Worm (Caenorhabditis elegans) whole organism, young adult: ENCODE results near the gene unk-1.

Source experiments
- B0019.2 ChIP-seq: fragments of 200-800 bp; sonication (Bioruptor generic); conservative IDR thresholded peaks from 2 replicates; pipeline ENCODE4 v1.3.6; 2022; ENCODE audit warnings: missing genetic modification reagents, missing genetic modification characterization, missing compliant biosample characterization
- F37B4.10 ChIP-seq: fragments of 200-800 bp; sonication (Bioruptor generic); IDR thresholded peaks from 2 replicates; pipeline ENCODE4 v1.3.6; 2022; ENCODE audit warnings: missing genetic modification characterization, missing compliant biosample characterization
- F39B2.1 ChIP-seq: fragments of 200-800 bp; sonication (Bioruptor generic); IDR thresholded peaks from 2 replicates; pipeline ENCODE4 v1.3.6; 2022; ENCODE audit warnings: missing genetic modification reagents, missing genetic modification characterization, missing compliant biosample characterization
- F49E8.2 ChIP-seq: sonication (generic microtip); optimal IDR thresholded peaks from 3 replicates; lab custom pipeline; 2017; ENCODE audit warnings: missing genetic modification characterization, mild to moderate bottlenecking, missing compliant biosample characterization, antibody characterized with exemption, moderate library complexity; ENCODE audit not compliant: insufficient read depth
- F57A8.1 ChIP-seq: fragments of 200-800 bp; sonication (Bioruptor generic); optimal IDR thresholded peaks from 2 replicates; lab custom pipeline; 2018; ENCODE audit warnings: mild to moderate bottlenecking, missing genetic modification characterization, moderate library complexity, missing compliant biosample characterization
- K11D2.4 ChIP-seq: fragments of 200-800 bp; sonication (Bioruptor generic); IDR thresholded peaks from 2 replicates; pipeline ENCODE4 v1.3.6; 2022; ENCODE audit warnings: missing genetic modification reagents, missing genetic modification characterization, missing compliant biosample characterization
- K12H6.12 ChIP-seq: fragments of 200-800 bp; sonication (Bioruptor generic); optimal IDR thresholded peaks from 2 replicates; lab custom pipeline; 2018; ENCODE audit warnings: mild to moderate bottlenecking, missing genetic modification characterization, missing compliant biosample characterization
- T07F8.4 ChIP-seq: sonication (generic microtip); optimal IDR thresholded peaks from 2 replicates; lab custom pipeline; 2016; ENCODE audit warnings: mild to moderate bottlenecking, missing genetic modification characterization, moderate library complexity, missing compliant biosample characterization
- Y53F4B.3 ChIP-seq: fragments of 200-800 bp; sonication (Bioruptor generic); IDR thresholded peaks from 2 replicates; pipeline ENCODE4 v1.3.6; 2022; ENCODE audit warnings: missing genetic modification reagents, missing genetic modification characterization, missing compliant biosample characterization
- Y56A3A.18 ChIP-seq: fragments of 200-800 bp; sonication (Bioruptor generic); IDR thresholded peaks from 2 replicates; pipeline ENCODE4 v1.3.6; 2022; ENCODE audit warnings: missing genetic modification reagents, missing genetic modification characterization, missing compliant biosample characterization
- Y67H2A.10 ChIP-seq: fragments of 200-800 bp; sonication (Bioruptor generic); conservative IDR thresholded peaks from 2 replicates; pipeline ENCODE4 v1.3.6; 2022; ENCODE audit warnings: missing genetic modification reagents, missing genetic modification characterization, missing compliant biosample characterization
- Y95B8A.8 ChIP-seq: fragments of 200-800 bp; sonication (Bioruptor generic); IDR thresholded peaks from 2 replicates; pipeline ENCODE4 v1.3.6; 2022; ENCODE audit warnings: missing genetic modification reagents, missing genetic modification characterization, missing compliant biosample characterization
- ZK185.1 ChIP-seq: sonication (generic microtip); optimal IDR thresholded peaks from 2 replicates; lab custom pipeline; 2016; ENCODE audit warnings: mild to moderate bottlenecking, missing genetic modification characterization, missing compliant biosample characterization; ENCODE audit not compliant: poor library complexity, severe bottlenecking
- atf-7 ChIP-seq: sonication (generic microtip); optimal IDR thresholded peaks from 2 replicates; lab custom pipeline; 2017; ENCODE audit warnings: mild to moderate bottlenecking, missing genetic modification characterization, missing compliant biosample characterization
- attf-3 ChIP-seq: fragments of 200-800 bp; sonication (Bioruptor generic); conservative IDR thresholded peaks from 2 replicates; pipeline ENCODE4 v1.3.6; 2022; ENCODE audit warnings: missing genetic modification reagents, missing genetic modification characterization, missing compliant biosample characterization
- attf-5 ChIP-seq: fragments of 200-800 bp; sonication (Bioruptor generic); optimal IDR thresholded peaks from 2 replicates; lab custom pipeline; 2018; ENCODE audit warnings: mild to moderate bottlenecking, missing genetic modification characterization, missing compliant biosample characterization
- bed-2 ChIP-seq: fragments of 200-800 bp; sonication (Bioruptor generic); IDR thresholded peaks from 2 replicates; pipeline ENCODE4 v1.3.6; 2022; ENCODE audit warnings: missing genetic modification reagents, missing genetic modification characterization, missing compliant biosample characterization
- cebp-1 ChIP-seq, 2 experiments: fragments of 200-800 bp in 1 of 2; sonication (Bioruptor generic) in 1 of 2; sonication (generic microtip) in 1 of 2; IDR thresholded peaks in 1 of 2; optimal IDR thresholded peaks in 1 of 2; 2 replicates each; pipeline versions ENCODE4 v1.3.6 to Lab custom; 2017 to 2022; ENCODE audit warnings: missing compliant biosample characterization in 2 of 2, missing genetic modification characterization in 2 of 2, mild to moderate bottlenecking in 1 of 2, missing genetic modification reagents in 1 of 2, moderate library complexity in 1 of 2
- ceh-27 ChIP-seq: fragments of 200-800 bp; sonication (Bioruptor generic); optimal IDR thresholded peaks from 2 replicates; lab custom pipeline; 2018; ENCODE audit warnings: mild to moderate bottlenecking, missing genetic modification characterization, moderate library complexity, missing compliant biosample characterization
- dpff-1 ChIP-seq: sonication (generic microtip); optimal IDR thresholded peaks from 2 replicates; lab custom pipeline; 2017; ENCODE audit warnings: mild to moderate bottlenecking, missing genetic modification characterization, missing compliant biosample characterization
- egl-44 ChIP-seq: fragments of 200-800 bp; sonication (Bioruptor generic); IDR thresholded peaks from 2 replicates; pipeline ENCODE4 v1.3.6; 2022; ENCODE audit warnings: missing genetic modification reagents, missing genetic modification characterization, missing compliant biosample characterization
- him-1 ChIP-seq: sonication (generic microtip); optimal IDR thresholded peaks from 2 replicates; lab custom pipeline; 2016; ENCODE audit warnings: missing genotype, missing genetic modification reagents, missing genetic modification characterization, missing compliant biosample characterization
- hlh-12 ChIP-seq: sonication (generic microtip); optimal IDR thresholded peaks from 2 replicates; lab custom pipeline; 2016; ENCODE audit warnings: missing genetic modification characterization, missing compliant biosample characterization
- hsf-1 ChIP-seq: fragments of 200-800 bp; sonication (Bioruptor generic); IDR thresholded peaks from 2 replicates; pipeline ENCODE4 v1.3.6; 2022; ENCODE audit warnings: missing genetic modification reagents, missing genetic modification characterization, missing compliant biosample characterization
- lin-35 ChIP-seq, 3 experiments: fragments of 150-350 bp in 2 of 3; sonication (generic microtip) in 1 of 3; optimal IDR thresholded peaks; 2 replicates each; lab custom pipeline; 2014 to 2018; ENCODE audit warnings: missing biosample characterization in 3 of 3, missing genetic modification characterization in 3 of 3, missing genetic modification reagents in 3 of 3
- lin-54 ChIP-seq: fragments of 200-800 bp; sonication (Bioruptor generic); optimal IDR thresholded peaks from 2 replicates; lab custom pipeline; 2018; ENCODE audit warnings: mild to moderate bottlenecking, missing genetic modification characterization, missing compliant biosample characterization
- lsy-27 ChIP-seq: sonication (generic microtip); optimal IDR thresholded peaks from 2 replicates; lab custom pipeline; 2017; ENCODE audit warnings: missing genetic modification characterization, mild to moderate bottlenecking, missing compliant biosample characterization, antibody characterized with exemption, missing genotype, borderline replicate concordance; ENCODE audit not compliant: insufficient read depth
- madf-8 ChIP-seq: fragments of 200-800 bp; sonication (Bioruptor generic); conservative IDR thresholded peaks from 2 replicates; pipeline ENCODE4 v1.3.6; 2022; ENCODE audit warnings: missing genetic modification reagents, missing genetic modification characterization, missing compliant biosample characterization
- mcd-1 ChIP-seq: fragments of 200-800 bp; sonication (Bioruptor generic); IDR thresholded peaks from 2 replicates; pipeline ENCODE4 v1.3.6; 2022; ENCODE audit warnings: missing genetic modification reagents, missing genetic modification characterization, missing compliant biosample characterization
- mes-4 ChIP-seq: sonication (generic microtip); optimal IDR thresholded peaks from 2 replicates; lab custom pipeline; 2016; ENCODE audit warnings: missing genotype, missing genetic modification characterization, missing compliant biosample characterization
- nfya-1 ChIP-seq: sonication (generic microtip); optimal IDR thresholded peaks from 2 replicates; lab custom pipeline; 2017; ENCODE audit warnings: antibody characterized with exemption, missing compliant biosample characterization, missing genetic modification characterization, borderline replicate concordance; ENCODE audit not compliant: insufficient read depth
- nfya-2 ChIP-seq: fragments of 200-800 bp; sonication (Bioruptor generic); IDR thresholded peaks from 2 replicates; pipeline ENCODE4 v1.3.6; 2022; ENCODE audit warnings: missing genetic modification reagents, missing genetic modification characterization, missing compliant biosample characterization
- nfyb-1 ChIP-seq: fragments of 200-800 bp; sonication (Bioruptor generic); IDR thresholded peaks from 2 replicates; pipeline ENCODE4 v1.3.6; 2022; ENCODE audit warnings: missing genetic modification reagents, missing genetic modification characterization, missing compliant biosample characterization
- nhr-80 ChIP-seq: sonication (generic microtip); optimal IDR thresholded peaks from 2 replicates; lab custom pipeline; 2016; ENCODE audit warnings: missing genetic modification characterization, missing compliant biosample characterization
- nhr-90 ChIP-seq: sonication (generic microtip); optimal IDR thresholded peaks from 2 replicates; lab custom pipeline; 2016; ENCODE audit warnings: missing genotype, mild to moderate bottlenecking, missing genetic modification characterization, missing compliant biosample characterization
- pbrm-1 ChIP-seq: fragments of 200-800 bp; sonication (Bioruptor generic); IDR thresholded peaks from 2 replicates; pipeline ENCODE4 v1.3.6; 2022; ENCODE audit warnings: missing genetic modification reagents, missing genetic modification characterization, missing compliant biosample characterization
- rec-8 ChIP-seq, 2 experiments: sonication (generic microtip); optimal IDR thresholded peaks; 2 replicates each; lab custom pipeline; 2016; ENCODE audit warnings: mild to moderate bottlenecking in 2 of 2, missing genetic modification characterization in 2 of 2, missing genetic modification reagents in 2 of 2, missing genotype in 2 of 2, missing biosample characterization in 1 of 2, missing compliant biosample characterization in 1 of 2, moderate library complexity in 1 of 2
- sdz-38 ChIP-seq: sonication (generic microtip); optimal IDR thresholded peaks from 2 replicates; lab custom pipeline; 2016; ENCODE audit warnings: missing genotype, missing genetic modification characterization, missing compliant biosample characterization
- snpc-3.4 ChIP-seq: sonication (generic microtip); optimal IDR thresholded peaks from 2 replicates; lab custom pipeline; 2017; ENCODE audit warnings: missing genetic modification characterization, mild to moderate bottlenecking, missing compliant biosample characterization, antibody characterized with exemption, moderate library complexity, missing genotype, missing genetic modification reagents
- sptf-2 ChIP-seq: fragments of 200-800 bp; sonication (Bioruptor generic); optimal IDR thresholded peaks from 2 replicates; lab custom pipeline; 2018; ENCODE audit warnings: mild to moderate bottlenecking, missing genetic modification characterization, missing compliant biosample characterization
- tlf-1 ChIP-seq: fragments of 200-800 bp; sonication (Bioruptor generic); optimal IDR thresholded peaks from 2 replicates; lab custom pipeline; 2018; ENCODE audit warnings: mild to moderate bottlenecking, missing genetic modification characterization, missing compliant biosample characterization
- ztf-18 ChIP-seq: sonication (generic microtip); optimal IDR thresholded peaks from 2 replicates; lab custom pipeline; 2016; ENCODE audit warnings: missing genotype, mild to moderate bottlenecking, missing genetic modification characterization, missing compliant biosample characterization
- ztf-26 ChIP-seq: sonication (generic microtip); optimal IDR thresholded peaks from 2 replicates; lab custom pipeline; 2017; ENCODE audit warnings: missing genetic modification characterization, missing compliant biosample characterization
- ztf-3 ChIP-seq: fragments of 200-800 bp; sonication (Bioruptor generic); optimal IDR thresholded peaks from 2 replicates; lab custom pipeline; 2018; ENCODE audit warnings: mild to moderate bottlenecking, missing genetic modification characterization, missing compliant biosample characterization
- ztf-6 ChIP-seq: fragments of 200-800 bp; sonication (Bioruptor generic); IDR thresholded peaks from 2 replicates; pipeline ENCODE4 v1.3.6; 2022; ENCODE audit warnings: missing genetic modification reagents, missing genetic modification characterization, missing compliant biosample characterization

The unk-1 gene

ce11 chrX:8021609-8022008 is 6.8 kb downstream of the unk-1 start (continued):
- TF ChIP-seq F49E8.2 (tag; lab: Kevin White, UChicago) (no peak), egl-44 (GFP tag; lab: Robert Waterston, UW) (no peak), snpc-3.4 (no peak), nhr-90 (tag; lab: Kevin White, UChicago) (no peak), F39B2.1 (GFP tag; lab: Robert Waterston, UW) (no peak), F37B4.10 (GFP tag; lab: Robert Waterston, UW) (no peak), Y95B8A.8 (no peak), atf-7 (tag; lab: Kevin White, UChicago) (peak; percentile 43), dpff-1 (tag; lab: Kevin White, UChicago) (no peak), nfya-2 (GFP tag; lab: Robert Waterston, UW) (no peak), T07F8.4 (tag; lab: Kevin White, UChicago) (peak; percentile 18), hsf-1 (GFP tag; lab: Robert Waterston, UW) (peak; percentile 47; the same call in 1 of the 2 replicates), ztf-6 (GFP tag; lab: Robert Waterston, UW) (no peak), ztf-26 (tag; lab: Kevin White, UChicago) (peak; percentile 7), attf-3 (GFP tag; lab: Robert Waterston, UW) (no peak), B0019.2 (GFP tag; lab: Robert Waterston, UW) (no peak), madf-8 (GFP tag; lab: Robert Waterston, UW) (no peak), Y67H2A.10 (GFP tag; lab: Robert Waterston, UW) (0 out of 2 replicates have a peak, but pooled peaks have one; percentile 14), him-1 (no peak), ceh-27 (GFP tag; lab: Kevin White, UChicago) (peak; percentile 33), attf-5 (peak; percentile 55), lsy-27 (tag; lab: Kevin White, UChicago) (no peak), ZK185.1 (tag; lab: Kevin White, UChicago) (peak; percentile 36), Y56A3A.18 (GFP tag; lab: Robert Waterston, UW) (no peak), K11D2.4 (GFP tag; lab: Robert Waterston, UW) (peak; percentile 80), sptf-2 (no peak), cebp-1 (GFP tag; IDR thresholded peaks at IDR 0.05; lab: Robert Waterston, UW) (peak; percentile 28; the same call in 1 of the 2 replicates), cebp-1 (tag; optimal IDR thresholded peaks at IDR 0.05; lab: Kevin White, UChicago) (peak; percentile 93), ztf-18 (tag; lab: Kevin White, UChicago) (peak; percentile 52)
- TF ChIP-seq, all 124 proteins: peak for 42

- TF ChIP-seq K12H6.12 (no peak), nfyb-1 (peak; percentile 64; the same call in 1 of the 2 replicates), F37B4.10 (GFP tag; lab: Robert Waterston, UW) (no peak), rec-8 (tag; optimal IDR thresholded peaks at IDR 0.05; lab: Kevin White, UChicago) (no peak), cebp-1 (GFP tag; IDR thresholded peaks at IDR 0.05; lab: Robert Waterston, UW) (no peak), cebp-1 (tag; optimal IDR thresholded peaks at IDR 0.05; lab: Kevin White, UChicago) (peak; percentile 59), pbrm-1 (GFP tag; lab: Robert Waterston, UW) (0 out of 2 replicates have a peak, but pooled peaks have one; percentile 10), lin-35 (GFP tag; optimal IDR thresholded peaks at IDR 0.05; lab: Kevin White, UChicago) (no peak), Y53F4B.3 (no peak), F57A8.1 (GFP tag; lab: Kevin White, UChicago) (no peak), egl-44 (GFP tag; lab: Robert Waterston, UW) (peak; percentile 38; the same call in 1 of the 2 replicates), tlf-1 (GFP tag; lab: Kevin White, UChicago) (peak; percentile 37), sdz-38 (tag; lab: Kevin White, UChicago) (no peak), nhr-80 (tag; lab: Kevin White, UChicago) (peak; percentile 73), Y67H2A.10 (GFP tag; lab: Robert Waterston, UW) (no peak), ztf-3 (no peak), lin-54 (peak; percentile 19), nhr-90 (tag; lab: Kevin White, UChicago) (peak; percentile 42), mes-4 (tag; lab: Kevin White, UChicago) (no peak), mcd-1 (GFP tag; lab: Robert Waterston, UW) (no peak), madf-8 (GFP tag; lab: Robert Waterston, UW) (no peak), nfya-1 (tag; lab: Kevin White, UChicago) (no peak), hlh-12 (tag; lab: Kevin White, UChicago) (no peak), bed-2 (GFP tag; lab: Robert Waterston, UW) (no peak)
Measured at ce11 chrX:8022728-8023127, 7.9 kb downstream of the unk-1 start.
